Worm (Caenorhabditis elegans) whole organism, L4 larva: ENCODE measurements around the gene sftd-3.

Source experiments
- F49E8.2 ChIP-seq: sonication (generic microtip); optimal IDR thresholded peaks from 2 replicates; lab custom pipeline; 2016; ENCODE audit warnings: missing compliant biosample characterization, mild to moderate bottlenecking, missing genetic modification characterization, borderline replicate concordance
- Y48G9A.11 ChIP-seq: fragments of 200-800 bp; sonication (Bioruptor generic); IDR thresholded peaks from 2 replicates; pipeline ENCODE4 v1.3.6; 2022; ENCODE audit warnings: missing genetic modification reagents, missing genetic modification characterization, missing compliant biosample characterization
- ces-1 ChIP-seq: fragments of 150-350 bp; sonication (generic microtip); optimal IDR thresholded peaks from 4 replicates; lab custom pipeline; 2014; ENCODE audit warnings: missing biosample characterization, missing genetic modification reagents, missing genetic modification characterization
- cey-2 ChIP-seq: sonication (generic microtip); optimal IDR thresholded peaks from 3 replicates; lab custom pipeline; 2017; ENCODE audit warnings: missing genetic modification characterization, mild to moderate bottlenecking, missing compliant biosample characterization, antibody characterized with exemption, borderline replicate concordance; ENCODE audit not compliant: insufficient read depth
- dmd-6 ChIP-seq: fragments of 200-800 bp; sonication (Bioruptor generic); IDR thresholded peaks from 2 replicates; pipeline ENCODE4 v1.3.6; 2022; ENCODE audit warnings: missing genetic modification reagents, missing genetic modification characterization, missing compliant biosample characterization
- egl-27 ChIP-seq: sonication (generic microtip); optimal IDR thresholded peaks from 3 replicates; lab custom pipeline; 2017; ENCODE audit warnings: missing biosample characterization, missing genetic modification reagents, missing genetic modification characterization
- lim-7 ChIP-seq: fragments of 200-800 bp; sonication (Bioruptor generic); IDR thresholded peaks from 2 replicates; pipeline ENCODE4 v1.3.6; 2022; ENCODE audit warnings: missing genetic modification characterization, missing compliant biosample characterization
- lin-13 ChIP-seq: fragments of 150-350 bp; optimal IDR thresholded peaks from 2 replicates; lab custom pipeline; 2014; ENCODE audit warnings: missing biosample characterization, missing genetic modification reagents, missing genetic modification characterization
- lin-15B ChIP-seq: fragments of 150-350 bp; sonication (generic microtip); optimal IDR thresholded peaks from 3 replicates; lab custom pipeline; 2014; ENCODE audit warnings: missing biosample characterization, missing genetic modification characterization
- nhr-28 ChIP-seq: fragments of 150-350 bp; optimal IDR thresholded peaks from 2 replicates; lab custom pipeline; 2014; ENCODE audit warnings: missing biosample characterization, missing genetic modification characterization
- snpc-4 ChIP-seq: fragments of 150-350 bp; optimal IDR thresholded peaks from 2 replicates; lab custom pipeline; 2014; ENCODE audit warnings: missing biosample characterization, missing genetic modification characterization
- tra-1 ChIP-seq: fragments of 200-800 bp; sonication (Bioruptor generic); IDR thresholded peaks from 2 replicates; pipeline ENCODE4 v1.3.6; 2022; ENCODE audit warnings: missing genetic modification reagents, missing genetic modification characterization, missing compliant biosample characterization
- ztf-11 ChIP-seq: fragments of 150-350 bp; optimal IDR thresholded peaks from 2 replicates; lab custom pipeline; 2014; ENCODE audit warnings: missing biosample characterization, missing genetic modification characterization

DNA sequence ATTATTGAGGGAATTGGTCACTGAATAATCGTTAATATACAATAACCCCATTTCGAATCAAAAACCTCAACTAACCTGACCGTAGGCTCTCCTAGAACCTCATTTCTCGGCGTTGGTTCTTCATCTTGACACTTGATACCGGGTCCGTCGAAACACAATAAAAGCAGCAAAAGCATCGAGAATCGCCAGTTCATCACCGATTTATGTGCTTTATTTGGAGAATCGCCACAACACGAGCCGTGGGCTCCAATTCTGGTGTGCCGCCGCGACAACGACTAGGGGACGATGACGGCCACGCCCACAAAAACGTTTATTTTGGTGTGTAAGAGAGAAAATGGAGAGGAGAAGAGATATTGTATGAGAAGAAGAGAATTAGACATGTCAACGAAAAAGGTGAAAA lies 16.6 kb downstream of the sftd-3 start, which contains the start of gene cutl-15:
- TF ChIP-seq tra-1 (no peak), ces-1 (GFP tag; lab: Kevin White, UChicago) (no peak), cey-2 (tag; lab: Kevin White, UChicago) (no peak), lim-7 (GFP tag; lab: Robert Waterston, UW) (no peak), lin-13 (GFP tag; lab: Kevin White, UChicago) (no peak), nhr-28 (no peak), snpc-4 (tag; lab: Kevin White, UChicago) (no peak), dmd-6 (GFP tag; lab: Robert Waterston, UW) (no peak), F49E8.2 (tag; lab: Kevin White, UChicago) (no peak), Y48G9A.11 (GFP tag; lab: Robert Waterston, UW) (no peak), lin-15B (tag; lab: Kevin White, UChicago) (no peak), ztf-11 (no peak), egl-27 (tag; lab: Kevin White, UChicago) (no peak)
